Worm (Caenorhabditis elegans) whole organism, mixed stage, embryonic: ENCODE data around the gene str-176.

Source experiments
- M03D4.4 ChIP-seq: sonication (generic microtip); optimal IDR thresholded peaks from 2 replicates; lab custom pipeline; 2017; ENCODE audit warnings: mild to moderate bottlenecking, missing genetic modification characterization, missing compliant biosample characterization
- bed-3 ChIP-seq: fragments of 200-800 bp; sonication (Bioruptor generic); optimal IDR thresholded peaks from 3 replicates; lab custom pipeline; 2018; ENCODE audit warnings: mild to moderate bottlenecking, missing genetic modification characterization, moderate library complexity, missing compliant biosample characterization
- blmp-1 ChIP-seq: fragments of 150-350 bp; optimal IDR thresholded peaks from 2 replicates; lab custom pipeline; 2014; ENCODE audit warnings: missing biosample characterization, missing genetic modification characterization
- ceh-39 ChIP-seq: fragments of 150-350 bp; optimal IDR thresholded peaks from 2 replicates; lab custom pipeline; 2014; ENCODE audit warnings: missing biosample characterization, missing genetic modification characterization
- ceh-43 ChIP-seq: fragments of 200-800 bp; sonication (Bioruptor generic); optimal IDR thresholded peaks from 2 replicates; lab custom pipeline; 2018; ENCODE audit warnings: mild to moderate bottlenecking, missing genetic modification characterization, moderate library complexity, missing compliant biosample characterization
- ceh-83 ChIP-seq: fragments of 200-800 bp; sonication (Bioruptor generic); optimal IDR thresholded peaks from 2 replicates; lab custom pipeline; 2018; ENCODE audit warnings: mild to moderate bottlenecking, missing genetic modification characterization, missing compliant biosample characterization
- ces-1 ChIP-seq: fragments of 150-350 bp; optimal IDR thresholded peaks from 2 replicates; lab custom pipeline; 2014; ENCODE audit warnings: missing biosample characterization, missing genetic modification reagents, missing genetic modification characterization
- cnd-1 ChIP-seq: fragments of 200-800 bp; sonication (Bioruptor generic); optimal IDR thresholded peaks from 2 replicates; lab custom pipeline; 2018; ENCODE audit warnings: mild to moderate bottlenecking, missing genetic modification characterization, missing compliant biosample characterization
- drap-1 ChIP-seq: fragments of 200-800 bp; sonication (Bioruptor generic); optimal IDR thresholded peaks from 3 replicates; lab custom pipeline; 2018; ENCODE audit warnings: mild to moderate bottlenecking, missing genetic modification characterization, missing compliant biosample characterization
- elt-1 ChIP-seq: sonication (generic microtip); optimal IDR thresholded peaks from 2 replicates; lab custom pipeline; 2017; ENCODE audit warnings: missing genetic modification characterization, mild to moderate bottlenecking, missing compliant biosample characterization, antibody characterized with exemption, moderate library complexity, borderline replicate concordance; ENCODE audit not compliant: insufficient read depth
- elt-3 ChIP-seq: fragments of 150-350 bp; optimal IDR thresholded peaks from 2 replicates; lab custom pipeline; 2014; ENCODE audit warnings: missing biosample characterization, missing genetic modification characterization
- flh-1 ChIP-seq: fragments of 200-800 bp; sonication (Bioruptor generic); optimal IDR thresholded peaks from 2 replicates; lab custom pipeline; 2018; ENCODE audit warnings: mild to moderate bottlenecking, missing genetic modification characterization, moderate library complexity, missing compliant biosample characterization
- ham-2 ChIP-seq: fragments of 200-800 bp; sonication (Bioruptor generic); optimal IDR thresholded peaks from 2 replicates; lab custom pipeline; 2018; ENCODE audit warnings: mild to moderate bottlenecking, missing genetic modification characterization, missing compliant biosample characterization
- hlh-1 ChIP-seq: fragments of 150-350 bp; optimal IDR thresholded peaks from 2 replicates; lab custom pipeline; 2014; ENCODE audit warnings: missing biosample characterization, missing genetic modification reagents, missing genetic modification characterization
- lin-13 ChIP-seq: fragments of 150-350 bp; optimal IDR thresholded peaks from 2 replicates; lab custom pipeline; 2014; ENCODE audit warnings: missing biosample characterization, missing genetic modification characterization
- lin-32 ChIP-seq: fragments of 200-800 bp; sonication (Bioruptor generic); optimal IDR thresholded peaks from 2 replicates; lab custom pipeline; 2018; ENCODE audit warnings: mild to moderate bottlenecking, missing genetic modification characterization, missing compliant biosample characterization
- lsy-2 ChIP-seq: fragments of 150-350 bp; optimal IDR thresholded peaks from 2 replicates; lab custom pipeline; 2014; ENCODE audit warnings: missing biosample characterization, missing genetic modification characterization
- mab-5 ChIP-seq: fragments of 150-350 bp; optimal IDR thresholded peaks from 2 replicates; lab custom pipeline; 2014; ENCODE audit warnings: missing biosample characterization, missing genetic modification characterization
- mep-1 ChIP-seq: fragments of 150-350 bp; optimal IDR thresholded peaks from 2 replicates; lab custom pipeline; 2017; ENCODE audit warnings: missing biosample characterization, missing genetic modification reagents, missing genetic modification characterization, inconsistent platforms
- mls-2 ChIP-seq: sonication (generic microtip); optimal IDR thresholded peaks from 2 replicates; lab custom pipeline; 2016; ENCODE audit warnings: mild to moderate bottlenecking, missing genetic modification characterization, moderate library complexity, missing compliant biosample characterization
- nhr-12 ChIP-seq: fragments of 150-350 bp; optimal IDR thresholded peaks from 2 replicates; lab custom pipeline; 2014; ENCODE audit warnings: missing biosample characterization, missing genetic modification characterization
- nhr-2 ChIP-seq: fragments of 150-350 bp; optimal IDR thresholded peaks from 2 replicates; lab custom pipeline; 2014; ENCODE audit warnings: missing biosample characterization, missing genetic modification characterization
- nhr-237 ChIP-seq: fragments of 150-350 bp; optimal IDR thresholded peaks from 2 replicates; lab custom pipeline; 2014; ENCODE audit warnings: missing biosample characterization, missing genetic modification characterization
- nhr-28 ChIP-seq: fragments of 150-350 bp; optimal IDR thresholded peaks from 2 replicates; lab custom pipeline; 2014; ENCODE audit warnings: missing biosample characterization, missing genetic modification characterization
- pha-4 ChIP-seq: fragments of 150-350 bp; optimal IDR thresholded peaks from 2 replicates; lab custom pipeline; 2018; ENCODE audit warnings: missing biosample characterization, missing genetic modification reagents, missing genetic modification characterization
- sem-2 ChIP-seq: fragments of 200-800 bp; sonication (Bioruptor generic); optimal IDR thresholded peaks from 2 replicates; lab custom pipeline; 2018; ENCODE audit warnings: mild to moderate bottlenecking, missing genetic modification characterization, missing compliant biosample characterization
- snpc-4 ChIP-seq: fragments of 150-350 bp; optimal IDR thresholded peaks from 2 replicates; lab custom pipeline; 2014; ENCODE audit warnings: missing biosample characterization, missing genetic modification characterization
- tbx-8 ChIP-seq: fragments of 200-800 bp; sonication (Bioruptor generic); optimal IDR thresholded peaks from 2 replicates; lab custom pipeline; 2018; ENCODE audit warnings: mild to moderate bottlenecking, missing genetic modification characterization, moderate library complexity, missing compliant biosample characterization
- unc-120 ChIP-seq: sonication (generic microtip); optimal IDR thresholded peaks from 2 replicates; lab custom pipeline; 2017; ENCODE audit warnings: missing genetic modification characterization, missing compliant biosample characterization; ENCODE audit not compliant: poor library complexity, severe bottlenecking
- unc-39 ChIP-seq: fragments of 150-350 bp; optimal IDR thresholded peaks from 2 replicates; lab custom pipeline; 2014; ENCODE audit warnings: missing biosample characterization, missing genetic modification characterization
- unc-62 ChIP-seq: fragments of 150-350 bp; optimal IDR thresholded peaks from 2 replicates; lab custom pipeline; 2014; ENCODE audit warnings: missing biosample characterization, missing genetic modification reagents, missing genetic modification characterization
- zip-8 ChIP-seq: fragments of 150-350 bp; optimal IDR thresholded peaks from 2 replicates; lab custom pipeline; 2014; ENCODE audit warnings: missing biosample characterization, missing genetic modification characterization
- ztf-11 ChIP-seq: fragments of 150-350 bp; optimal IDR thresholded peaks from 2 replicates; lab custom pipeline; 2014; ENCODE audit warnings: missing biosample characterization, missing genetic modification characterization

Gene str-176

DNA sequence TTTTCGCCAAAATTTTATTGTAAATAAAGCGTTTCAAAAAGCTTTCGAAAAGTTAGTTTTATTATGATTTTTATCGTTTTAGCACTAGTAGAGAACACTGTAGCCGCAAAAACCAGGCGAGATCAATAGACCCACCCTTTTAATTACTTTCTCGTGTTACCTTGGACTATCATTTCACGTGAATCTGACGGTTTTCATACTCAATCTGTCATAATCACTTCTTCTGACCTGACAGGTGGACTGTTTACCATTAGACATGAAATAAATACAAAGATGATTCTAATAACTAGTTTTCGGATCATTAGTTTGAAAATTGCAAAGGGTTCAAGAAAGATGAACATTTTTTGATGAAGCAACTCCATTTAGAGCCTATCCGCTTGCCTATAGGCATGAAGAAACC lies 547 bp downstream of the str-176 start:
- TF ChIP-seq ztf-11 (tag; lab: Kevin White, UChicago) (no peak), unc-62 (GFP tag; lab: Kevin White, UChicago) (no peak)
- TF ChIP-seq, all 35 proteins: peak for 0

ce11 chrIV:8462376-8462775 lies 1.2 kb downstream of the str-176 start:
- TF ChIP-seq ces-1 (GFP tag; lab: Kevin White, UChicago) (no peak), pha-4 (tag; lab: Kevin White, UChicago) (no peak), lsy-2 (tag; lab: Kevin White, UChicago) (no peak)

ce11 chrIV:8461177-8461576 lies 2.4 kb downstream of the str-176 start:
- TF ChIP-seq mab-5 (no peak), bed-3 (GFP tag; lab: Kevin White, UChicago) (no peak), nhr-28 (tag; lab: Kevin White, UChicago) (no peak), mls-2 (tag; lab: Kevin White, UChicago) (no peak)

- TF ChIP-seq hlh-1 (tag; lab: Kevin White, UChicago) (no peak), ces-1 (GFP tag; lab: Kevin White, UChicago) (no peak), ceh-43 (GFP tag; lab: Kevin White, UChicago) (no peak), ham-2 (no peak), nhr-237 (tag; lab: Kevin White, UChicago) (no peak), flh-1 (no peak), mab-5 (no peak), pha-4 (tag; lab: Kevin White, UChicago) (no peak), mep-1 (tag; lab: Kevin White, UChicago) (no peak), unc-120 (tag; lab: Kevin White, UChicago) (no peak)
Measured at ce11 chrIV:8460208-8460607, 3.4 kb downstream of the str-176 start, which contains the start of gene ant-1.4. TSS of gene ant-1.4 (minus strand) at chrIV:8460308.

ce11 chrIV:8456899-8457298 lies 6.7 kb downstream of the str-176 start, which contains the start of gene syx-4:
TSS of gene syx-4 (plus strand) at chrIV:8457280.
- no peak for TF ChIP-seq M03D4.4 (tag; lab: Kevin White, UChicago)
- TF ChIP-seq ceh-83 (GFP tag; lab: Kevin White, UChicago), result no peak
- no peak for TF ChIP-seq ceh-43 (GFP tag; lab: Kevin White, UChicago)
- no peak for TF ChIP-seq drap-1 (GFP tag; lab: Kevin White, UChicago)
- TF ChIP-seq flh-1, result no peak
- TF ChIP-seq lin-13 (tag; lab: Kevin White, UChicago), result no peak
- no peak for TF ChIP-seq unc-120 (tag; lab: Kevin White, UChicago)
- TF ChIP-seq, all 35 proteins: peak for 0

DNA sequence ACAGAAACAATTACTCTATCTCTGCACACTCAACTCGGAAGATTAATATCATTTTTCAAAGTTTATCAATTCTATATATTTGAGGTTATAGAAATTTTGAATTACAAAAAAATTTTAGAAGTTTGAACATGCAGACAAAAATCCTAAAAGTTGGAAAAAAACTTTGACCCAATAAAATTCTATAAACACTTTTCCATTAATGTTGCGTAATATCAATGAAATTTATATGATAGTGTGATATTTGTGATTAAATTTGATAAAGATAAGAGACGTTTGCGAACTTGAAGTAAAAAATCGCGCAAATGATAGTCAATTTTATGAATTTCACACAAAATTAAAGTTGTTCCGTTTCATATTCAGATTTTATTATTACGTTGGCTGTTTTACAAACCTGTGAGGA lies 9.5 kb downstream of the str-176 start:
- no peak for TF ChIP-seq ham-2
- TF ChIP-seq ces-1 (GFP tag; lab: Kevin White, UChicago), result no peak
- no peak for TF ChIP-seq ceh-83 (GFP tag; lab: Kevin White, UChicago)
- TF ChIP-seq snpc-4 (tag; lab: Kevin White, UChicago), result no peak
- no peak for TF ChIP-seq ztf-11 (tag; lab: Kevin White, UChicago)
- no peak for TF ChIP-seq lin-13 (tag; lab: Kevin White, UChicago)
- TF ChIP-seq tbx-8 (GFP tag; lab: Kevin White, UChicago), result no peak
- TF ChIP-seq unc-120 (tag; lab: Kevin White, UChicago), result no peak
- TF ChIP-seq ceh-39 (tag; lab: Kevin White, UChicago), result no peak
- no peak for TF ChIP-seq blmp-1 (tag; lab: Kevin White, UChicago)
- no peak for TF ChIP-seq zip-8 (tag; lab: Kevin White, UChicago)
- no peak for TF ChIP-seq elt-3
- TF ChIP-seq lsy-2 (tag; lab: Kevin White, UChicago), result no peak
- no peak for TF ChIP-seq sem-2 (GFP tag; lab: Kevin White, UChicago)
- TF ChIP-seq, all 35 proteins: peak for 0

DNA sequence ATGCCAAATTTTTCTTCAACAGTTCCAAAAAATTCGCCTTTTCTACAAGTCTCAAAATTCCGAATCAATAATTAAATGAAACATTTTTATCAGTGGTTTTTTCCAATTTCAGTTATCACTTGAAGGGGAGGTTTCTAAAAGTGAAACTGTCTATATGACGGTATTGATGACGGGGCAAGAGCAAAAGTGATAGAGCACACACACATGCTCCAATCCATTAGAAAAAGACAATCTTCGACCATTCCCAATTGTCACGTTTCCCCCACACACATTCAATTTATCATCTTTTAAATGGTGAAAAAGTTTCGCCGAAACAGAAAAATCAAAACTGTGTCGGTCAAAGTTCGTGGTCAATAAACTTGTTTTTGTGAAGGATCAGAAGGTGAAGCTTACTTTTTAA lies 10.4 kb downstream of the str-176 start:
- TF ChIP-seq bed-3 (GFP tag; lab: Kevin White, UChicago) (no peak), elt-1 (tag; lab: Kevin White, UChicago) (no peak), nhr-12 (tag; lab: Kevin White, UChicago) (no peak), unc-120 (tag; lab: Kevin White, UChicago) (no peak), pha-4 (tag; lab: Kevin White, UChicago) (no peak), hlh-1 (tag; lab: Kevin White, UChicago) (no peak), lin-32 (GFP tag; lab: Kevin White, UChicago) (no peak), ceh-43 (GFP tag; lab: Kevin White, UChicago) (no peak), nhr-28 (tag; lab: Kevin White, UChicago) (no peak), ceh-39 (tag; lab: Kevin White, UChicago) (no peak), mab-5 (no peak), sem-2 (GFP tag; lab: Kevin White, UChicago) (no peak), elt-3 (no peak), cnd-1 (tag; lab: Kevin White, UChicago) (no peak), nhr-2 (tag; lab: Kevin White, UChicago) (no peak), blmp-1 (tag; lab: Kevin White, UChicago) (no peak), zip-8 (tag; lab: Kevin White, UChicago) (no peak), unc-39 (tag; lab: Kevin White, UChicago) (no peak), unc-62 (GFP tag; lab: Kevin White, UChicago) (no peak)
